Fruit fly (Drosophila melanogaster): ENCODE measurements around the gene CG9393.

DNA sequence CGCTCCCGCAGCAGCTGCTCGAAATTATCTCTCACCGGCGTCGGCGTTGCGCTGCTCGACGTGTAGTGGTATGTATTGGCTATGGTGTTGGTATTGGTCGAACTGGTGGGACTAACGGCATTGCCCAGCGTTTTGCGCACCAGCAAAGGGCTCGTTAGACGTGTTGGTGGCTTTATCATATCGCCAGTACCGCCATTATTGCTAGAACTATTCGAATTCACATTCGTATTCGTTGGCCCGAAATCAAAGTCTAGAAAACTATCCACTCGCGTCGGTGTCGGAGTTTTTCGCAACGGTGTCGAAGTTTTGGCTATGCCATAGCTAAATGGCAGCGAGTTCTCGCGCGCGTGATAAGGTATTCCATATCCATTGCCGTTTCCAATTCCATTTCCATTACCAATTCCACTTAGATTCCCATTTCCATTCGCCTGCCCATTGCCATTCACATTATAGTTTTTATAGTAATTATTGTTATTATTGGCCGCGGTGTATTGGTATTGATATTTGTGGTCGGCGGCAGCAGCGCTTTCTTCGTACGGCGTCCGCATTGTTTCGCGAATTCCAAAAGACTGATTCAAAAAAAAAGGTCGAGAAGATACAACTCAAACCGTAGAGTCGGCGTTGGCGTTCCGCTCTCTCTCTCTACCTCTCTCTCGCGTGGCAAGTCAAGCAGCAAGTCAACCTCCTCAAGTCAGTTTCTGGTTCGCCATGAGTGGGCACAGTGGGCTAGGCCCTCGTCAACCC is 30.9 kb downstream of the CG9393 start, which contains the start of gene by:
- no peak for TF ChIP-seq CTCF (optimal IDR thresholded peaks at IDR 0.05)
- TF ChIP-seq CG8478 (optimal IDR thresholded peaks at IDR 0.05): no peak

All from S2 (cell line).